Worm (Caenorhabditis elegans) whole organism, L3 larva: ENCODE data around the gene sfxn-1.2.
A peak's percentile ranks its signal among the peaks of the same experiment; 100 is the strongest.

Source experiments
- R02D3.7 ChIP-seq: fragments of 150-350 bp; optimal IDR thresholded peaks from 2 replicates; lab custom pipeline; 2014; ENCODE audit warnings: missing biosample characterization, missing genetic modification characterization
- aly-2 ChIP-seq: fragments of 150-350 bp; optimal IDR thresholded peaks from 2 replicates; lab custom pipeline; 2014; ENCODE audit warnings: missing biosample characterization, missing genetic modification characterization
- ceh-28 ChIP-seq: fragments of 150-350 bp; optimal IDR thresholded peaks from 2 replicates; lab custom pipeline; 2014; ENCODE audit warnings: missing biosample characterization, missing genetic modification reagents, missing genetic modification characterization
- egl-27 ChIP-seq: sonication (generic microtip); optimal IDR thresholded peaks from 4 replicates; lab custom pipeline; 2017; ENCODE audit warnings: missing biosample characterization, missing genetic modification reagents, missing genetic modification characterization
- egl-5 ChIP-seq: fragments of 150-350 bp; optimal IDR thresholded peaks from 2 replicates; lab custom pipeline; 2017; ENCODE audit warnings: missing biosample characterization, missing genetic modification reagents, missing genetic modification characterization, inconsistent platforms
- elt-1 ChIP-seq: fragments of 150-350 bp; optimal IDR thresholded peaks from 2 replicates; lab custom pipeline; 2014; ENCODE audit warnings: missing biosample characterization, missing genetic modification characterization
- elt-2 ChIP-seq: sonication (generic microtip); optimal IDR thresholded peaks from 2 replicates; lab custom pipeline; 2016; ENCODE audit warnings: missing genetic modification reagents, mild to moderate bottlenecking, missing genetic modification characterization, missing compliant biosample characterization
- eor-1 ChIP-seq, 2 experiments: fragments of 150-350 bp; optimal IDR thresholded peaks; 2 replicates each; lab custom pipeline; 2014 to 2018; ENCODE audit warnings: missing biosample characterization in 2 of 2, missing genetic modification characterization in 2 of 2
- fkh-10 ChIP-seq: sonication (generic microtip); optimal IDR thresholded peaks from 2 replicates; lab custom pipeline; 2017; ENCODE audit warnings: missing biosample characterization, missing genetic modification reagents, missing genetic modification characterization
- fkh-2 ChIP-seq: fragments of 150-350 bp; optimal IDR thresholded peaks from 2 replicates; lab custom pipeline; 2014; ENCODE audit warnings: missing biosample characterization, missing genetic modification reagents, missing genetic modification characterization
- jun-1 ChIP-seq: fragments of 150-350 bp; optimal IDR thresholded peaks from 2 replicates; lab custom pipeline; 2014; ENCODE audit warnings: missing biosample characterization, missing genetic modification reagents, missing genetic modification characterization
- mdl-1 ChIP-seq: fragments of 150-350 bp; optimal IDR thresholded peaks from 2 replicates; lab custom pipeline; 2014; ENCODE audit warnings: missing biosample characterization, missing genetic modification characterization
- nfya-1 ChIP-seq: sonication (generic microtip); optimal IDR thresholded peaks from 2 replicates; lab custom pipeline; 2017; ENCODE audit warnings: missing genetic modification characterization, mild to moderate bottlenecking, missing compliant biosample characterization, antibody characterized with exemption, moderate library complexity; ENCODE audit not compliant: insufficient read depth
- nhr-11 ChIP-seq: fragments of 150-350 bp; optimal IDR thresholded peaks from 2 replicates; lab custom pipeline; 2014; ENCODE audit warnings: missing biosample characterization, missing genetic modification characterization
- nhr-12 ChIP-seq: fragments of 150-350 bp; optimal IDR thresholded peaks from 2 replicates; lab custom pipeline; 2014; ENCODE audit warnings: missing biosample characterization, missing genetic modification characterization
- nhr-23 ChIP-seq: fragments of 150-350 bp; optimal IDR thresholded peaks from 2 replicates; lab custom pipeline; 2014; ENCODE audit warnings: missing biosample characterization, missing genetic modification reagents, missing genetic modification characterization
- nhr-43 ChIP-seq: sonication (generic microtip); optimal IDR thresholded peaks from 2 replicates; lab custom pipeline; 2016; ENCODE audit warnings: mild to moderate bottlenecking, missing genetic modification characterization, missing compliant biosample characterization; ENCODE audit not compliant: poor library complexity, severe bottlenecking
- nhr-76 ChIP-seq: fragments of 150-350 bp; sonication (generic microtip); optimal IDR thresholded peaks from 5 replicates; lab custom pipeline; 2014; ENCODE audit warnings: missing biosample characterization, missing genetic modification characterization
- pha-4 ChIP-seq: fragments of 150-350 bp; optimal IDR thresholded peaks from 2 replicates; lab custom pipeline; 2014; ENCODE audit warnings: missing biosample characterization, missing genetic modification reagents, missing genetic modification characterization
- pqm-1 ChIP-seq: fragments of 150-350 bp; optimal IDR thresholded peaks from 2 replicates; lab custom pipeline; 2017; ENCODE audit warnings: missing biosample characterization, missing genetic modification characterization, inconsistent platforms
- skn-1 ChIP-seq: fragments of 150-350 bp; optimal IDR thresholded peaks from 2 replicates; lab custom pipeline; 2014; ENCODE audit warnings: missing biosample characterization, missing genetic modification characterization
- unc-39 ChIP-seq: sonication (generic microtip); optimal IDR thresholded peaks from 4 replicates; lab custom pipeline; 2017; ENCODE audit warnings: missing biosample characterization, missing genetic modification characterization
- zag-1 ChIP-seq: fragments of 150-350 bp; optimal IDR thresholded peaks from 2 replicates; lab custom pipeline; 2014; ENCODE audit warnings: missing biosample characterization, missing genetic modification characterization
- ztf-11 ChIP-seq: fragments of 150-350 bp; optimal IDR thresholded peaks from 2 replicates; lab custom pipeline; 2014; ENCODE audit warnings: missing biosample characterization, missing genetic modification characterization

The sfxn-1.2 gene

DNA sequence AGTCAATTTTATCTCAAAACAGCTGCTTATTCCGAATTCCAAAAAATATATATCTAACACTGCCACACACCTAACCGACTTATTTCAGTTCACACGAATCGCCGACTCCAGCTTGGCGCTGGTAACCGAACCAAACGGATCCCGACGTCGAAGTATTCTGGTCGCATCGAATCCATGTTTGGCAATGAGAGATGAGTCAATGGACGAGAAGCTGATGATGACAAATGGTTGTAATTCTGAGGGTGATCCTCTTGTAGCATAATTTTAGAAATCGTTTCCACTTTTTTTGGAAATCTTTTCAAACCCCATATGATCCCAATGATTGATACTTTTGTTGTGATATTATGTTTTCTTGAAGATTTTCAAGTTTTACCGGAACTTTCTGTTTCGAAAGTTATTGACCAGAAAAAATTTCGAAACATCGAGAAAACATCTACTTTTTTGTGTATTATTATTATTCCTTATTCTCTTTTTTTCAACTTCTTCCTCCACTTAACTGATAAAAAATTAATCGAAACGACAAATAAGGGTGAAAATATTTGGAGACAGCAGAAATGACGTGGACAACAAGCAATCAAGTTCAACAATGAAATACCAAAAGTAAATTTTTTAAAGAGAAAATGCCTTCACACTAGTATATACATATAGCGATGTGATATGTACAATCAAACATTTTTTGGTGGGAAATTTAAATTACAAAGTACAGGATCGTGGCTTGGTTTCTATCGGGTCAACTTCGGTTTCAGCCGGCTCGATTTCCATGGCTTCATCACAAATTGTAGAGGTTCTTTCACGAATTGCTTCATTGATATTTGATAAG is 35.8 kb upstream of the sfxn-1.2 start (continued):
- TF ChIP-seq nhr-43 (no peak), pqm-1 (tag; lab: Kevin White, UChicago) (no peak), fkh-10 (no peak), aly-2 (peak; percentile 79), mdl-1 (tag; lab: Kevin White, UChicago) (no peak), ceh-28 (tag; lab: Kevin White, UChicago) (peak; percentile 12), nhr-76 (no peak)

DNA sequence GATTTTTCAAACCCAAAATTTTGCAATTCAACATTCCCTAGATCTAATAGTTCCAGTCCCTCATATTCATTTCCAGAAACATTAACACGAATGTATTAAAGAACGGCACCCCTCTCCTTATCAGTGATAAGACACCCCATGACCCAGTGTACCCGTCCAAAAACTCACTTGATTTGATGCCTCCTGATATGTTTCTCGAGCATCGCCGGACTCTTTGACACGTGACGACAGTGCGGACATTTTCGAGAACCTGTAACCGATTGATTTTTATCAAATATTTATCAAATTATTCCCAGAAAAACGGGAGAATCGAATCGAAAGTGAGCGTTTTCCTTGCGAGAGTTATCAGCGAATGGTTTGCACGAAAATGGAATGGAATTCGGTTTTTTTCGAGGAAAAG is 34.9 kb upstream of the sfxn-1.2 start:
- TF ChIP-seq nfya-1 (tag; lab: Kevin White, UChicago) (no peak), jun-1 (tag; lab: Kevin White, UChicago) (peak; percentile 35), pha-4 (tag; lab: Kevin White, UChicago) (peak; percentile 69), elt-1 (tag; lab: Kevin White, UChicago) (no peak), elt-2 (tag; lab: Kevin White, UChicago) (peak; percentile 98)

DNA sequence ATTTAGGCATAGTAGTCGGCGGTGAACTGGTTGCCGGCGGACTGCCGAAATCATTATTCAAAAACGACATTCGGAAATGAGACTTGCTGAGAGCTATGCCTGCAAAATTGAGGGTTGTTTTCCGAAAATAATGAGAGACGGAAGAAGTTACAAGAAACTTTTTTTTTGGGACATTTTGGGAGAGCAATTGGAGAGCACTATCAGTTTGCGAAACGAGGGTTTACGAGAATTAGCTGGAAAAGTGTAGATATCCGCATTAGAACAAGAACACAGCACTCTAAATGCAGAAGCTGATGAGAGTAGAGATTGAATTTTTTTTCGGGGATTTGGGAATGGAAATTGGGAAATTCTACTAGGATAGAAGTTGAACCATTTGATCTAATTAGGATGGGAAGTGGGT is 33.3 kb upstream of the sfxn-1.2 start, which contains the start of gene pqm-1:
TSS of gene pqm-1 (minus strand) at position 101 of the 400 bp plus-strand sequence.
- TF ChIP-seq skn-1 (no peak), egl-5 (tag; lab: Kevin White, UChicago) (peak; percentile 3)

DNA sequence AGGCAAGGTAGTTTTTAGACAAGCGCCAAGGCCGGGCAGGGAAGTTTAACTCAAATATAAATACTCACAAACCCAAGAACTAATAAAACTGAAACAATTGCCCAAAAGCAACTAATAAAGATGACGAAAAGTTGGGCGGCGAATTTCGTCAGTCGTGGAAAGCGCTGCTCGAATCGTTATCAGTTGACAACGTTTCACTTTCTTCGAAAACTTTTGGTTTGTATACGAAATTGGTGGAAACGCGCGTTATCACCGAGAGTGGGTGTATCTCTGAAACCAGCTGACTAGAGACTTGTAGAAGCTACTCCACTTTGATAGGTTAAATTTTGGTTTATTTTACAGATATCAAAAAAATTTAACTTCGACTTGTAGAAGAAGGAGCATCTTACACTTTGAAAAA is 32.7 kb upstream of the sfxn-1.2 start:
- TF ChIP-seq elt-2 (tag; lab: Kevin White, UChicago) = peak; percentile 83
- TF ChIP-seq zag-1 (tag; lab: Kevin White, UChicago) = no peak
- TF ChIP-seq nhr-23 (tag; lab: Kevin White, UChicago) = no peak

DNA sequence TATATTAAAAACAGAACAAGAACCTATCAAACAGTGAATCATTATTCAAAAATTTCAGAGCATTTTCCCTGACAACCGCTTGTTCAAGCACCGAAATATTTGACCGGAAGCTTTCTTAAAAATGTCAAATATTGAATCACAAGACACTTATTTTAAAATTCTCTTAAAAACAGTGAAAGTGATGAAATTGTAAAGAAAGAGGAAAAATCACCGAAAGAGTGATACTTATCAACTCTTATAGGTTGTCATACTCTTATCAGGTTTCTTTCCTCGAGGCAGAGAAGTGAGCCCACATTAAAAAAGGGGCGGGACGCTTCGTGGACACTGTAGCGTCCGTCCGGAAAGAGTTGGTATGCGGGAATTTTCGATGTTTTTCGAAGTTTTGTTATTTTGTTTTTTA is 32.0 kb upstream of the sfxn-1.2 start:
- TF ChIP-seq elt-2 (tag; lab: Kevin White, UChicago) (peak; percentile 91), fkh-10 (no peak), skn-1 (peak; percentile 18), jun-1 (tag; lab: Kevin White, UChicago) (peak; percentile 40), pha-4 (tag; lab: Kevin White, UChicago) (peak; percentile 48), ztf-11 (tag; lab: Kevin White, UChicago) (no peak)

DNA sequence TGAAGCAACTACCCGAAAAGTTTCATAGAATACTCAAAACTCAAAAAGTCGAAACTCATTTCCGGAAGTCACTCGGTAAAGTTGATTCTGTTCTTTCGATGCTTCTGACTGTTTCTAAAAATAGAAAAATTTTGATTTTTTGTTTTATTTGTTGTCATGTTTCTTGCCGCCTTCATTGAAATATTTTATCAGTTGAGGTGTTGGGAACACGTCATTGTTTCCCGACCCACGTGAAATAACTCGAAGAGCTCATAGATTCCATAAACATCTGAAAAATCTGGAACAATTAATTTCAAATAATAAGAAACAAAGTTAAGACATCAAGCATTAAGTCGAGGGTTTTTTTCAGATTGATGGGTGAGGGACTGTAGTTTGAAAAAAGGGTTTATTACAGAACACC is 30.9 kb upstream of the sfxn-1.2 start:
- TF ChIP-seq ztf-11 (tag; lab: Kevin White, UChicago) (no peak), pqm-1 (tag; lab: Kevin White, UChicago) (no peak), elt-1 (tag; lab: Kevin White, UChicago) (no peak), unc-39 (no peak), R02D3.7 (tag; lab: Kevin White, UChicago) (no peak), nfya-1 (tag; lab: Kevin White, UChicago) (no peak), elt-2 (tag; lab: Kevin White, UChicago) (peak; percentile 71), nhr-11 (tag; lab: Kevin White, UChicago) (no peak)
- TF ChIP-seq, all 47 proteins: peak for 1

DNA sequence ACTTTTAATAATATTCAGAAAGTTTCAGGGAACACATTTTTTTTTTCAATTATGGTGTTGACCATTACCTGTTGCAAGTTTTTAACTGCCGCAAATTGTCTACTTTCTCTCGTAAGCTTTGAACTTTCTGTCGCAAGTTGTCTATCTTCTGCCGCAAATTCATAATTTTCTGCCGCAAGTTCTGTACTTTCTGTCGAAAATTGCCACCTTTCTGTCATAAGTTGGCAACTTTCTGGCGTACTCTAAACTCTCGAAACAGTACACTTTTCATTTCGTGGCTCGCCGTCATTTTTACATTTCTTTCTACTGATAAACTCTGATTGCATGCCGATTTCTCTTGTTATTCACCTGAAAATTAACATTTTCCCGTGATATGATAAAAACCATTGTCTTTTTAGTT is 30.4 kb upstream of the sfxn-1.2 start:
- TF ChIP-seq elt-2 (tag; lab: Kevin White, UChicago) = peak; percentile 60
- no peak for TF ChIP-seq unc-39
- TF ChIP-seq, all 47 proteins: peak for 1

DNA sequence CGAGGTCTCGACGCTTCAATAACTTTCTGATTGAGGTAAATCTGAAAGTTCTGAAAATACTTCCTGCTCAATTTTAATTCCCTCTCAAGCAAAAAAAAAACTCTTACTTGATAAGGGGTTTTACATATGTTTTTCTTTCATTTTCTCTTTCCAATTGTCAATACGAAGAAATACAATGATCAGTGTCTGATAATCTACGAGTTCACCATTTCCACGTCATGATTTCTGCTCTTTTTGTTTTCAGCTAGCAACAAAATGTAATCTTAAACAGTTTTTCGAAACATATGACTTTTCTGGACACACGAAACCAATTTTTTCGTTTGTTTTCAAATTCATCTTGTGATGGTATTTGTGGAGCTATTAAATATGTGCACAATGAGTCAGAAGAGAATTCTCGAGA is 29.7 kb upstream of the sfxn-1.2 start:
- no peak for TF ChIP-seq fkh-2 (tag; lab: Kevin White, UChicago)
- TF ChIP-seq elt-2 (tag; lab: Kevin White, UChicago) = peak; percentile 53
- TF ChIP-seq jun-1 (tag; lab: Kevin White, UChicago) = peak; percentile 18
- no peak for TF ChIP-seq mdl-1 (tag; lab: Kevin White, UChicago)
- no peak for TF ChIP-seq zag-1 (tag; lab: Kevin White, UChicago)
- no peak for TF ChIP-seq nfya-1 (tag; lab: Kevin White, UChicago)
- TF ChIP-seq nhr-12 (tag; lab: Kevin White, UChicago) = no peak
- TF ChIP-seq egl-27 = no peak
- no peak for TF ChIP-seq eor-1 (tag; optimal IDR thresholded peaks at IDR 0.05; lab: Kevin White, UChicago)
- TF ChIP-seq pha-4 (tag; lab: Kevin White, UChicago) = peak; percentile 65
- TF ChIP-seq, all 47 proteins: peak for 3
